Worm (Caenorhabditis elegans): ENCODE results near the gene sru-26.

The sru-26 gene

ce11 chrIV:12520150-12520549 lies 32.9 kb downstream of the sru-26 start, which contains the start of gene tsp-4:
tsp-4 (minus strand) TSS chrIV:12520250.
- peak in 1 of 2 experiments; percentile 16 for TF ChIP-seq unc-62 (GFP tag; optimal IDR thresholded peaks at IDR 0.05 in 1 of 2)
- no peak for TF ChIP-seq unc-62 (tag; optimal IDR thresholded peaks at IDR 0.05)
- no peak for TF ChIP-seq ceh-44 (GFP tag; IDR thresholded peaks at IDR 0.05)

- peak; percentile 75 for TF ChIP-seq aha-1 (tag)
- TF ChIP-seq nhr-111 (GFP tag; optimal IDR thresholded peaks at IDR 0.05) = no peak
Observed at ce11 chrIV:12522521-12522920, 35.2 kb downstream of the sru-26 start, which contains the start of gene sru-13. sru-13 (minus strand) TSS chrIV:12522621.

DNA sequence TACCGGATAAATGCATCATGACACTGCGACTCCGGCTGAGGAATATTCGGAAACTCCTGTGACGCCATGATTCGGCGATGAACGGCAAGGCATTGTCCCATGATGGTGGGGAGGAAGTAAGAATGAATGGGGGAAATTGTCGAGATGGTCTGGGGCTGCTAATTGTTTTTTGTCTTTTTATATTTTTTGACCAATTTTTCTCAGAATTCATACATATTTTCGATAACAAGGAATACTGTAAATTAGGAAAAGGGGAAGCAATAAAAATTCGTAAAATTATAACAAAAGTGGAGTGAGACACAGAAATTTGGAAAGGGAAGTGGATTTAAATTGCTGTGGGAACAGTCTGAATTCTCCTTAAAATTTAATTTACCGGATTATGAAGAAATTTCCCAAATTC lies 38.1 kb downstream of the sru-26 start, which contains the start of gene eak-4:
Gene eak-4 (minus strand): TSS at position 101 of the 400 bp plus-strand sequence.
- TF ChIP-seq pha-4 (GFP tag; IDR thresholded peaks at IDR 0.05) = no peak
- TF ChIP-seq pha-4 (tag; optimal IDR thresholded peaks at IDR 0.05) = no peak
- no peak for TF ChIP-seq dpl-1 (GFP tag; optimal IDR thresholded peaks at IDR 0.05)
- TF ChIP-seq daf-8 (GFP tag; IDR thresholded peaks at IDR 0.05) = no peak
- peak in 1 of 2 experiments; percentile 58 for TF ChIP-seq unc-62 (GFP tag; optimal IDR thresholded peaks at IDR 0.05 in 1 of 2)
- no peak for TF ChIP-seq unc-62 (tag; optimal IDR thresholded peaks at IDR 0.05)

ce11 chrIV:12527217-12527616 lies 39.9 kb downstream of the sru-26 start, which contains the start of gene F53B2.8:
F53B2.8 (minus strand) TSS chrIV:12527396.
- peak; percentile 88 for TF ChIP-seq pqm-1 (tag; optimal IDR thresholded peaks at IDR 0.05)
- TF ChIP-seq jun-1 (tag; optimal IDR thresholded peaks at IDR 0.05) = no peak
- no peak for TF ChIP-seq dmd-9 (GFP tag; IDR thresholded peaks at IDR 0.05)
- TF ChIP-seq lin-29 (GFP tag; IDR thresholded peaks at IDR 0.05) = no peak
- TF ChIP-seq nhr-11 (tag; optimal IDR thresholded peaks at IDR 0.05) = peak; percentile 10
- TF ChIP-seq T26A8.4 (GFP tag; IDR thresholded peaks at IDR 0.05) = no peak
- TF ChIP-seq hlh-11 (tag; optimal IDR thresholded peaks at IDR 0.05) = peak; percentile 75
- peak; percentile 17 to 37 for TF ChIP-seq lsy-2 (tag; optimal IDR thresholded peaks at IDR 0.05)
- TF ChIP-seq lin-15B (tag; optimal IDR thresholded peaks at IDR 0.05) = no peak
- TF ChIP-seq fkh-10 (GFP tag; optimal IDR thresholded peaks at IDR 0.05) = no peak
- no peak for TF ChIP-seq mdt-29 (GFP tag; IDR thresholded peaks at IDR 0.05)
- TF ChIP-seq nhr-77 (tag; optimal IDR thresholded peaks at IDR 0.05) = peak; percentile 56
- no peak for TF ChIP-seq unc-130 (GFP tag; optimal IDR thresholded peaks at IDR 0.05)
- no peak for TF ChIP-seq unc-39 (tag; optimal IDR thresholded peaks at IDR 0.05)
- no peak for TF ChIP-seq F37D6.2 (tag; optimal IDR thresholded peaks at IDR 0.05)
- peak; percentile 53 for TF ChIP-seq ztf-7 (tag; optimal IDR thresholded peaks at IDR 0.05)
- no peak for TF ChIP-seq nhr-237 (tag; optimal IDR thresholded peaks at IDR 0.05)
- no peak for TF ChIP-seq ama-1 (optimal IDR thresholded peaks at IDR 0.05)
- TF ChIP-seq egl-27 (tag; optimal IDR thresholded peaks at IDR 0.05) = no peak
- TF ChIP-seq snpc-1.2 (GFP tag; IDR thresholded peaks at IDR 0.05) = no peak
- peak; percentile 99 for TF ChIP-seq nhr-28 (tag; optimal IDR thresholded peaks at IDR 0.05)
- no peak for TF ChIP-seq zip-11 (GFP tag; IDR thresholded peaks at IDR 0.05)
- TF ChIP-seq dmd-8 (GFP tag; IDR thresholded peaks at IDR 0.05) = no peak
- TF ChIP-seq F10B5.3 (tag; optimal IDR thresholded peaks at IDR 0.05) = no peak
- TF ChIP-seq daf-16 (GFP tag; optimal IDR thresholded peaks at IDR 0.05) = peak in 1 of 2 experiments; percentile 40
- peak; percentile 98 for TF ChIP-seq daf-16 (tag; optimal IDR thresholded peaks at IDR 0.05)
- no peak for TF ChIP-seq lir-3 (tag; optimal IDR thresholded peaks at IDR 0.05)
- TF ChIP-seq aha-1 (tag) = no peak
- TF ChIP-seq ztf-11 (tag; optimal IDR thresholded peaks at IDR 0.05) = no peak
- no peak for TF ChIP-seq F26F4.8 (GFP tag; conservative IDR thresholded peaks at IDR 0.05)
- TF ChIP-seq madf-5 (GFP tag; IDR thresholded peaks at IDR 0.05) = no peak
- TF ChIP-seq daf-8 (GFP tag; IDR thresholded peaks at IDR 0.05) = no peak
- TF ChIP-seq egl-43 (GFP tag; IDR thresholded peaks at IDR 0.05) = no peak
- no peak for TF ChIP-seq zag-1 (tag; optimal IDR thresholded peaks at IDR 0.05)
- TF ChIP-seq mxl-2 (GFP tag; conservative IDR thresholded peaks at IDR 0.05) = no peak
- TF ChIP-seq dpl-1 (GFP tag; optimal IDR thresholded peaks at IDR 0.05) = peak; percentile 15
- no peak for TF ChIP-seq fos-1 (tag; optimal IDR thresholded peaks at IDR 0.05)
- no peak for TF ChIP-seq rbr-2 (tag; optimal IDR thresholded peaks at IDR 0.05)
- TF ChIP-seq nhr-41 (GFP tag; IDR thresholded peaks at IDR 0.05) = no peak
- no peak for TF ChIP-seq Y5F2A.4 (GFP tag; optimal IDR thresholded peaks at IDR 0.05)
- TF ChIP-seq lin-13 (GFP tag; optimal IDR thresholded peaks at IDR 0.05) = no peak
- TF ChIP-seq ceh-62 (tag; optimal IDR thresholded peaks at IDR 0.05) = no peak
